Fruit fly (Drosophila melanogaster) Kc167 (cell line): ENCODE results near the gene Rbp.

Source experiments
- Myc ChIP-seq: fragments of >200 bp; optimal IDR thresholded peaks from 2 replicates; lab custom pipeline; 2017; ENCODE audit warnings: missing external identifiers
- Sin3A ChIP-seq: fragments of >200 bp; optimal IDR thresholded peaks from 2 replicates; lab custom pipeline; 2018; ENCODE audit warnings: missing external identifiers
- h ChIP-seq: fragments of >200 bp; optimal IDR thresholded peaks from 3 replicates; lab custom pipeline; 2018; ENCODE audit warnings: missing external identifiers
- insv ChIP-seq: fragments of >200 bp; optimal IDR thresholded peaks from 3 replicates; lab custom pipeline; 2018; ENCODE audit warnings: missing external identifiers
- psq ChIP-seq: fragments of >200 bp; optimal IDR thresholded peaks from 2 replicates; lab custom pipeline; 2017; ENCODE audit warnings: missing external identifiers
- ttk ChIP-seq: sonication (Bioruptor generic); optimal IDR thresholded peaks from 2 replicates; lab custom pipeline; 2017; ENCODE audit warnings: missing external identifiers

- TF ChIP-seq Sin3A (lab: Kevin White, UChicago) (no peak), psq (lab: Kevin White, UChicago) (no peak), Myc (no peak), insv (lab: Kevin White, UChicago) (no peak), ttk (lab: Kevin White, UChicago) (no peak), h (lab: Kevin White, UChicago) (no peak)
Observed at dm6 chr3R:15371833-15372232, 2.6 kb upstream of the Rbp start, which contains the start of the genes Ccm3 and CG6136.
